Worm (Caenorhabditis elegans) whole organism, L2 larva: ENCODE data around the gene Y105C5B.15.

Source experiments
- F13H6.1 ChIP-seq: sonication (generic microtip); optimal IDR thresholded peaks from 2 replicates; lab custom pipeline; 2016; ENCODE audit warnings: missing genetic modification characterization, missing compliant biosample characterization
- alr-1 ChIP-seq: fragments of 150-350 bp; optimal IDR thresholded peaks from 2 replicates; lab custom pipeline; 2014; ENCODE audit warnings: missing biosample characterization, missing genetic modification characterization
- aly-2 ChIP-seq: fragments of 150-350 bp; optimal IDR thresholded peaks from 2 replicates; lab custom pipeline; 2014; ENCODE audit warnings: missing biosample characterization, missing genetic modification characterization
- ama-1 ChIP-seq: fragments of 150-350 bp; optimal IDR thresholded peaks from 2 replicates; lab custom pipeline; 2018; ENCODE audit warnings: inconsistent platforms
- dmd-4 ChIP-seq: sonication (generic microtip); optimal IDR thresholded peaks from 2 replicates; lab custom pipeline; 2017; ENCODE audit warnings: missing biosample characterization, missing genetic modification characterization
- elt-1 ChIP-seq: fragments of 150-350 bp; optimal IDR thresholded peaks from 2 replicates; lab custom pipeline; 2014; ENCODE audit warnings: missing biosample characterization, missing genetic modification characterization
- lin-13 ChIP-seq: fragments of 150-350 bp; optimal IDR thresholded peaks from 2 replicates; lab custom pipeline; 2014; ENCODE audit warnings: missing biosample characterization, missing genetic modification reagents, missing genetic modification characterization
- mbf-1 ChIP-seq: sonication (generic microtip); optimal IDR thresholded peaks from 2 replicates; lab custom pipeline; 2017; ENCODE audit warnings: missing biosample characterization, missing genetic modification characterization
- nhr-10 ChIP-seq: sonication (generic microtip); optimal IDR thresholded peaks from 2 replicates; lab custom pipeline; 2017; ENCODE audit warnings: missing biosample characterization, missing genetic modification characterization
- nhr-237 ChIP-seq: fragments of 150-350 bp; optimal IDR thresholded peaks from 2 replicates; lab custom pipeline; 2014; ENCODE audit warnings: missing biosample characterization, missing genetic modification characterization
- peb-1 ChIP-seq: fragments of 150-350 bp; optimal IDR thresholded peaks from 2 replicates; lab custom pipeline; 2014; ENCODE audit warnings: missing biosample characterization, missing genetic modification characterization
- skn-1 ChIP-seq: sonication (generic microtip); optimal IDR thresholded peaks from 2 replicates; lab custom pipeline; 2017; ENCODE audit warnings: missing biosample characterization, missing genetic modification characterization
- sma-3 ChIP-seq: sonication (generic microtip); optimal IDR thresholded peaks from 2 replicates; lab custom pipeline; 2016; ENCODE audit warnings: missing genetic modification reagents, missing genetic modification characterization, missing compliant biosample characterization
- sma-9 ChIP-seq, 2 experiments: fragments of 150-350 bp in 1 of 2; sonication (generic microtip) in 1 of 2; optimal IDR thresholded peaks; 2 replicates each; lab custom pipeline; 2014 to 2016; ENCODE audit warnings: missing genetic modification characterization in 2 of 2, mild to moderate bottlenecking in 1 of 2, missing biosample characterization in 1 of 2, missing compliant biosample characterization in 1 of 2, missing genetic modification reagents in 1 of 2, moderate library complexity in 1 of 2
- unc-39 ChIP-seq: fragments of 150-350 bp; optimal IDR thresholded peaks from 2 replicates; lab custom pipeline; 2014; ENCODE audit warnings: missing biosample characterization, missing genetic modification characterization
- unc-55 ChIP-seq: fragments of 150-350 bp; sonication (generic microtip); optimal IDR thresholded peaks from 3 replicates; lab custom pipeline; 2014; ENCODE audit warnings: missing biosample characterization, missing genetic modification reagents, missing genetic modification characterization
- zag-1 ChIP-seq: fragments of 150-350 bp; optimal IDR thresholded peaks from 2 replicates; lab custom pipeline; 2014; ENCODE audit warnings: missing biosample characterization, missing genetic modification characterization
- ztf-11 ChIP-seq: sonication (generic microtip); optimal IDR thresholded peaks from 2 replicates; lab custom pipeline; 2017; ENCODE audit warnings: missing biosample characterization, missing genetic modification characterization
- ztf-4 ChIP-seq: fragments of 150-350 bp; optimal IDR thresholded peaks from 2 replicates; lab custom pipeline; 2014; ENCODE audit warnings: missing biosample characterization, missing genetic modification characterization

Gene Y105C5B.15

ce11 chrIV:15999692-16000091 is 48.0 kb downstream of the Y105C5B.15 start:
- TF ChIP-seq skn-1 (tag; lab: Kevin White, UChicago) (no peak), sma-3 (GFP tag; lab: Kevin White, UChicago) (no peak), unc-39 (no peak), sma-9 (GFP tag; optimal IDR thresholded peaks at IDR 0.05; lab: Kevin White, UChicago) (no peak), sma-9 (tag; optimal IDR thresholded peaks at IDR 0.05; lab: Kevin White, UChicago) (no peak), elt-1 (tag; lab: Kevin White, UChicago) (no peak), nhr-10 (tag; lab: Kevin White, UChicago) (no peak), aly-2 (tag; lab: Kevin White, UChicago) (no peak), F13H6.1 (tag; lab: Kevin White, UChicago) (no peak), ztf-11 (tag; lab: Kevin White, UChicago) (no peak), peb-1 (tag; lab: Kevin White, UChicago) (no peak), ama-1 (lab: Kevin White, UChicago) (no peak), mbf-1 (tag; lab: Kevin White, UChicago) (no peak), nhr-237 (tag; lab: Kevin White, UChicago) (no peak), lin-13 (GFP tag; lab: Kevin White, UChicago) (no peak)

ce11 chrIV:16001058-16001457 is 49.3 kb downstream of the Y105C5B.15 start:
- TF ChIP-seq dmd-4 (tag; lab: Kevin White, UChicago) (no peak), unc-55 (GFP tag; lab: Kevin White, UChicago) (no peak), zag-1 (tag; lab: Kevin White, UChicago) (no peak), alr-1 (tag; lab: Kevin White, UChicago) (no peak), ztf-4 (tag; lab: Kevin White, UChicago) (no peak)
